Worm (Caenorhabditis elegans) whole organism, midembryonic: ENCODE results near the gene ntr-2.

ENCODE experiments used
- T22C8.4 ChIP-seq: fragments of 200-800 bp; sonication (Bioruptor generic); IDR thresholded peaks from 2 replicates; pipeline ENCODE4 v1.3.6; 2022; ENCODE audit warnings: missing genetic modification characterization, missing compliant biosample characterization
- cog-1 ChIP-seq: sonication (generic microtip); optimal IDR thresholded peaks from 2 replicates; lab custom pipeline; 2016; ENCODE audit warnings: missing genetic modification characterization, missing compliant biosample characterization
- flt-1 ChIP-seq: fragments of 200-800 bp; sonication (Bioruptor generic); IDR thresholded peaks from 2 replicates; pipeline ENCODE4 v1.3.6; 2022; ENCODE audit warnings: missing genetic modification characterization, missing compliant biosample characterization
- klf-2 ChIP-seq: fragments of 200-800 bp; sonication (Bioruptor generic); conservative IDR thresholded peaks from 2 replicates; pipeline ENCODE4 v1.3.6; 2022; ENCODE audit warnings: missing genetic modification reagents, missing genetic modification characterization, missing compliant biosample characterization
- med-1 ChIP-seq: sonication (generic microtip); optimal IDR thresholded peaks from 2 replicates; lab custom pipeline; 2017; ENCODE audit warnings: missing genetic modification characterization, mild to moderate bottlenecking, missing compliant biosample characterization, antibody characterized with exemption, missing genetic modification reagents; ENCODE audit not compliant: insufficient read depth
- ref-1 ChIP-seq: fragments of 200-800 bp; sonication (Bioruptor generic); conservative IDR thresholded peaks from 2 replicates; pipeline ENCODE4 v1.3.6; 2022; ENCODE audit warnings: missing genetic modification reagents, missing genetic modification characterization, missing compliant biosample characterization
- tab-1 ChIP-seq: fragments of 200-800 bp; sonication (Bioruptor generic); IDR thresholded peaks from 2 replicates; pipeline ENCODE4 v1.3.6; 2022; ENCODE audit warnings: missing genetic modification characterization, missing compliant biosample characterization
- ztf-23 ChIP-seq: fragments of 200-800 bp; sonication (Bioruptor generic); IDR thresholded peaks from 2 replicates; pipeline ENCODE4 v1.3.6; 2022; ENCODE audit warnings: missing genetic modification reagents, missing genetic modification characterization, missing compliant biosample characterization
- ztf-29 ChIP-seq: fragments of 200-800 bp; sonication (Bioruptor generic); IDR thresholded peaks from 2 replicates; pipeline ENCODE4 v1.3.6; 2022; ENCODE audit warnings: missing genetic modification reagents, missing genetic modification characterization, missing compliant biosample characterization

The ntr-2 gene

ce11 chrX:14877691-14878090, 51.1 kb downstream of the ntr-2 start:
- TF ChIP-seq ztf-23 (GFP tag; lab: Robert Waterston, UW): no peak
- TF ChIP-seq med-1: no peak
- TF ChIP-seq ztf-29: no peak
- no peak for TF ChIP-seq tab-1 (GFP tag; lab: Robert Waterston, UW)
- TF ChIP-seq klf-2 (GFP tag; lab: Robert Waterston, UW): no peak
- no peak for TF ChIP-seq cog-1 (tag; lab: Kevin White, UChicago)
- no peak for TF ChIP-seq flt-1 (GFP tag; lab: Robert Waterston, UW)
- TF ChIP-seq T22C8.4 (GFP tag; lab: Robert Waterston, UW): no peak
- TF ChIP-seq ref-1 (GFP tag; lab: Robert Waterston, UW): no peak

- TF ChIP-seq ztf-23 (GFP tag; lab: Robert Waterston, UW) (no peak), med-1 (no peak), ztf-29 (no peak), flt-1 (GFP tag; lab: Robert Waterston, UW) (no peak)
Measured at ce11 chrX:14875668-14876067, 53.1 kb downstream of the ntr-2 start, which contains the start of gene sssh-1. TSS of gene sssh-1 (plus strand) at chrX:14875968.
